Fruit fly (Drosophila melanogaster) whole organism, adult: ENCODE measurements around the gene Sf3b3.

Experiments used
- CG11617 ChIP-seq: fragments of 200-800 bp; sonication (Bioruptor generic); optimal IDR thresholded peaks from 2 replicates; lab custom pipeline; 2017; ENCODE audit warnings: mild to moderate bottlenecking, missing biosample characterization, missing genetic modification reagents, missing genetic modification characterization
- CG12768 ChIP-seq: fragments of 200-800 bp; sonication (Bioruptor generic); optimal IDR thresholded peaks from 2 replicates; lab custom pipeline; 2017; ENCODE audit warnings: missing biosample characterization, missing genetic modification characterization, mild to moderate bottlenecking, moderate library complexity, missing genetic modification reagents
- CG14711 ChIP-seq: fragments of 200-800 bp; sonication (Bioruptor generic); optimal IDR thresholded peaks from 2 replicates; lab custom pipeline; 2018; ENCODE audit warnings: missing biosample characterization, mild to moderate bottlenecking, missing genetic modification characterization, moderate library complexity
- CG1620 ChIP-seq: fragments of 200-800 bp; sonication (Bioruptor generic); optimal IDR thresholded peaks from 2 replicates; lab custom pipeline; 2016; ENCODE audit warnings: missing biosample characterization, missing genetic modification characterization
- CG33017 ChIP-seq: fragments of 200-800 bp; sonication (Bioruptor generic); optimal IDR thresholded peaks from 2 replicates; lab custom pipeline; 2018; ENCODE audit warnings: missing biosample characterization, mild to moderate bottlenecking, missing genetic modification characterization, moderate library complexity
- CG5204 ChIP-seq: fragments of 200-800 bp; sonication (Bioruptor generic); optimal IDR thresholded peaks from 2 replicates; lab custom pipeline; 2016; ENCODE audit warnings: missing biosample characterization, missing genetic modification characterization
- CG7045 ChIP-seq: fragments of 200-800 bp; sonication (Bioruptor generic); optimal IDR thresholded peaks from 2 replicates; lab custom pipeline; 2017; ENCODE audit warnings: missing biosample characterization, mild to moderate bottlenecking, missing genetic modification characterization
- CG7101 ChIP-seq: fragments of 200-800 bp; sonication (Bioruptor generic); optimal IDR thresholded peaks from 2 replicates; lab custom pipeline; 2018; ENCODE audit warnings: missing biosample characterization, mild to moderate bottlenecking, missing genetic modification characterization, moderate library complexity
- Clk ChIP-seq: fragments of 200-800 bp; sonication (Bioruptor generic); optimal IDR thresholded peaks from 2 replicates; lab custom pipeline; 2017; ENCODE audit warnings: missing biosample characterization, missing genetic modification characterization
- Crg-1 ChIP-seq: fragments of 200-800 bp; sonication (Bioruptor generic); optimal IDR thresholded peaks from 2 replicates; lab custom pipeline; 2016; ENCODE audit warnings: missing biosample characterization, missing genetic modification characterization
- Hr96 ChIP-seq: fragments of 200-800 bp; sonication (Bioruptor generic); optimal IDR thresholded peaks from 2 replicates; lab custom pipeline; 2016; ENCODE audit warnings: missing biosample characterization, missing genetic modification characterization
- Mnt ChIP-seq: fragments of 200-800 bp; sonication (Bioruptor generic); optimal IDR thresholded peaks from 2 replicates; lab custom pipeline; 2016; ENCODE audit warnings: missing biosample characterization, mild to moderate bottlenecking, missing genetic modification characterization
- bab1 ChIP-seq: fragments of 200-800 bp; sonication (Bioruptor generic); optimal IDR thresholded peaks from 3 replicates; lab custom pipeline; 2019; ENCODE audit warnings: missing biosample characterization, mild to moderate bottlenecking, missing genetic modification characterization, moderate library complexity
- cic ChIP-seq: fragments of 200-800 bp; sonication (Bioruptor generic); optimal IDR thresholded peaks from 2 replicates; lab custom pipeline; 2017; ENCODE audit warnings: missing biosample characterization, mild to moderate bottlenecking, missing genetic modification characterization, moderate library complexity
- cnc ChIP-seq, 2 experiments: fragments of >200 bp; optimal IDR thresholded peaks; 2 replicates each; lab custom pipeline; 2017
- kay ChIP-seq: fragments of 200-800 bp; sonication (Bioruptor generic); peaks from one replicate; lab custom pipeline; 2016; ENCODE audit warnings: missing biosample characterization, missing genetic modification characterization, borderline replicate concordance
- ovo ChIP-seq: fragments of 200-800 bp; sonication (Bioruptor generic); optimal IDR thresholded peaks from 2 replicates; lab custom pipeline; 2016; ENCODE audit warnings: missing biosample characterization, missing genetic modification characterization
- pad ChIP-seq: fragments of 200-800 bp; sonication (Bioruptor generic); optimal IDR thresholded peaks from 3 replicates; lab custom pipeline; 2017; ENCODE audit warnings: missing biosample characterization, missing genetic modification characterization, mild to moderate bottlenecking, moderate library complexity, missing genetic modification reagents
- tj ChIP-seq: fragments of 200-800 bp; sonication (Bioruptor generic); optimal IDR thresholded peaks from 3 replicates; lab custom pipeline; 2017; ENCODE audit warnings: missing biosample characterization, mild to moderate bottlenecking, missing genetic modification characterization, moderate library complexity
- toe ChIP-seq: fragments of 200-800 bp; sonication (Bioruptor generic); optimal IDR thresholded peaks from 2 replicates; lab custom pipeline; 2016; ENCODE audit warnings: missing biosample characterization, missing genetic modification characterization

Sf3b3 gene

DNA sequence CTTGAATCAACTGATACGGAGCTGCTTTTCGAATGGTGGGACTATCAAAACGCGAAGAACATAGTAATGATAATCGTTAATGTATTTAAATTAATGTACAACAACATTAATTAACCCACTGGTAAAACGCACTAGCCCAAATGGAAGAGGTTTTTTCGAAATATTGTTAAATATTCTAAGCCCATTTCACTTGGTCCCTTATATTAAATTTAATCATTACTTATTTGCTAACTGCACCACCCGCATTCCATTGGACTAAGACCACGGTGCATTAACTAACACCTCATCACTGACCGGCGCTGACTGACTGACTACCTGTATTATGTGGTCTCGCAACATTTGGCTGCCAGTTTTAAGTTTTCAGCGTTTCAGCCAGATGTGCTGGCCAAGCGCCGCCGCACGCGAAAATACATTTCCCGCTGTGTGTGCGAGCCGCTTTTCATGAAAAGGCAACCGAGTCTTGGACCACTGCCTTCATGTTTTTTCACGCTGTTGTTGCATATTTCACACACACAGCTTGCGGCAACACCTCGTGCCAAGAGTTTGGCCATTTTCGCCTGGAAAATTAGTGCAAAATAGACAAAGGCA lies 39.4 kb downstream of the Sf3b3 start:
- TF ChIP-seq CG14711 (tag; lab: Kevin White, UChicago): no peak
- no peak for TF ChIP-seq kay
- TF ChIP-seq Crg-1 (GFP tag; lab: Kevin White, UChicago): no peak
- TF ChIP-seq CG7045 (GFP tag; lab: Kevin White, UChicago): no peak
- no peak for TF ChIP-seq CG1620 (GFP tag; lab: Kevin White, UChicago)
- no peak for TF ChIP-seq toe (GFP tag; lab: Kevin White, UChicago)
- TF ChIP-seq cnc (optimal IDR thresholded peaks at IDR 0.05; lab: Kevin White, UChicago): no peak
- TF ChIP-seq CG12768 (GFP tag; lab: Kevin White, UChicago): no peak
- no peak for TF ChIP-seq Mnt
- TF ChIP-seq ovo (GFP tag; lab: Kevin White, UChicago): no peak
- TF ChIP-seq CG11617 (GFP tag; lab: Kevin White, UChicago): no peak
- no peak for TF ChIP-seq CG5204 (GFP tag; lab: Kevin White, UChicago)

dm6 chr3L:791251-791991 lies 41.8 kb downstream of the Sf3b3 start:
- TF ChIP-seq tj (no peak), CG14711 (tag; lab: Kevin White, UChicago) (no peak), toe (GFP tag; lab: Kevin White, UChicago) (no peak), CG7101 (tag; lab: Kevin White, UChicago) (no peak), cnc (optimal IDR thresholded peaks at IDR 0.05; lab: Kevin White, UChicago) (no peak), CG1620 (GFP tag; lab: Kevin White, UChicago) (no peak), CG5204 (GFP tag; lab: Kevin White, UChicago) (no peak)

DNA sequence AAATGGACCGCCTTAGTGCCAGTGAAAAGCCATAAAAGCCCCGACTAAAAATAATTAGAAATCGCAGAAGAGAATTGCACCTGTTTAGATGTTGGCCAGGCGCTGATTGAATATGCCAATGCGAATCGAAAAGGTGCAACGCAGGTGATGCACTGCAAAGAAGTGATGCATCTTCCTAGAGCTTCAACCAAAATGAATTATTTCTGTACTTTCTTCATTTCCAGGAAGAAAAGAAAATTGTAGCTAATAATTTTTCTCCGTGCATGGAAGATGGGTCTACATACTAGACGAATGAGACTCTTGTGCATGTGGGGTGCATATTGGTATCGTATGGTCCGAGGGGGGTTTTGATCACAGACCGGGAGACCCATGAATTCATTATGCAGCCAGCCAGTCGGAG lies 44.2 kb downstream of the Sf3b3 start:
- TF ChIP-seq CG7101 (tag; lab: Kevin White, UChicago): no peak

- TF ChIP-seq cic (GFP tag; lab: Kevin White, UChicago) (no peak), Hr96 (GFP tag; lab: Kevin White, UChicago) (no peak), Clk (GFP tag; lab: Kevin White, UChicago) (no peak), pad (GFP tag; lab: Kevin White, UChicago) (no peak), CG12768 (GFP tag; lab: Kevin White, UChicago) (no peak), CG14711 (tag; lab: Kevin White, UChicago) (no peak), kay (no peak), tj (no peak)
Measured at dm6 chr3L:787635-788034, 45.5 kb downstream of the Sf3b3 start.

DNA sequence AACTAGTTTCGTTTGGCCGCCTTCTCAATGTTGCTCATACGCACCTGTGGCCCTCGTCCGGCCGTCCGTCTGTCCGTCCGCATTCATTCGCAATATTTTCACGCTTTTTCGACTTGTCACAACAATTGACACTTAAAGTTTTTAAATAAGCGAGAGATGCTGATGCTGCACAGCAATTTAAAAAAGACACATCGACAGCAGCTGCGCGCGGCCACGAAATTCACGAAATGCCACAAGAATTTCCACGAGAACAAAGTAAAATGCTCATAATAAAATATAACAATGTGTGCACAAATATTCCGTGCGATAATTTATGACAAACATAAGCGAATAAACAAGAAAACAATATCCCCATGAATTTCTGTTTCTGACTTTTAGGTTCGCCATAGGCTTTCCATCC lies 46.4 kb downstream of the Sf3b3 start:
- TF ChIP-seq pad (GFP tag; lab: Kevin White, UChicago): no peak
- no peak for TF ChIP-seq CG11617 (GFP tag; lab: Kevin White, UChicago)
- TF ChIP-seq CG7045 (GFP tag; lab: Kevin White, UChicago): no peak
- TF ChIP-seq Crg-1 (GFP tag; lab: Kevin White, UChicago): no peak
- no peak for TF ChIP-seq toe (GFP tag; lab: Kevin White, UChicago)
- TF ChIP-seq CG14711 (tag; lab: Kevin White, UChicago): no peak
- no peak for TF ChIP-seq cnc (optimal IDR thresholded peaks at IDR 0.05; lab: Kevin White, UChicago)
- no peak for TF ChIP-seq Mnt
- no peak for TF ChIP-seq cic (GFP tag; lab: Kevin White, UChicago)
- TF ChIP-seq bab1: no peak
- TF ChIP-seq ovo (GFP tag; lab: Kevin White, UChicago): no peak
- no peak for TF ChIP-seq CG1620 (GFP tag; lab: Kevin White, UChicago)
- no peak for TF ChIP-seq Hr96 (GFP tag; lab: Kevin White, UChicago)
- TF ChIP-seq CG7101 (tag; lab: Kevin White, UChicago): no peak
- TF ChIP-seq kay: no peak
- TF ChIP-seq Clk (GFP tag; lab: Kevin White, UChicago): no peak
- TF ChIP-seq CG33017 (tag; lab: Kevin White, UChicago): no peak
- TF ChIP-seq CG12768 (GFP tag; lab: Kevin White, UChicago): no peak
- TF ChIP-seq CG5204 (GFP tag; lab: Kevin White, UChicago): no peak

DNA sequence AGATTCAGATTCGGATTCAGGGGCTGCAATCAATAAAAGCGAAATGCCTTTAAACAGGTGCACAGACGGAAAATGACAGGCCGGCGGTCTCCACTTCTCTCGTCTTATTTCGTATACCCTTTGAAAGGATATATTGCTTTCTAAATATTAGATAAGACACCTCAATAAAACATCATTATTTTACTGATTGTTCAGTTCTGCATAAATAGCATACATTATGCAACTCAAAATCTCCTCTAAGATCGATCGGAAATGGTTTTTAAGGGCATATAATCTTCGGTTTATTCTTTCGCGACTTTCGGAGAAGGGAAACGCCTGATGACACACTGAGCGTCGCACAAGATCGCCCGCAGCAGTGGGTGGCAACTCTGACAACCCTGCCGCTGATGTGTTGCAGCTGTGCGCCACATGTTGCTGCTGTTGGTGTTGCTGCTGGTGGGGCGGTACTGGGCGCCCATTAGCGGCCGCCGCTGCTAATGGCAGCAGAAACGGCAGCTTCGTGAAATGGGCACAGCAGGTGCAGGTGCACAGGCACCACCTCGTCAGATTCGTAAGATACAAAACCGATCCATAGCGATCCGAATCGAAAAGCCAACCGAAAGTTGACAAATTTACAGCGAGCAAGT lies 47.3 kb downstream of the Sf3b3 start:
- TF ChIP-seq CG7101 (tag; lab: Kevin White, UChicago) (no peak), CG5204 (GFP tag; lab: Kevin White, UChicago) (no peak), Clk (GFP tag; lab: Kevin White, UChicago) (no peak), bab1 (no peak), CG1620 (GFP tag; lab: Kevin White, UChicago) (no peak), CG33017 (tag; lab: Kevin White, UChicago) (no peak), CG14711 (tag; lab: Kevin White, UChicago) (no peak), tj (no peak), cnc (optimal IDR thresholded peaks at IDR 0.05; lab: Kevin White, UChicago) (no peak)
